Worm (Caenorhabditis elegans) whole organism, mixed stage, embryonic: ENCODE data around the gene T01G5.7.

Source experiments
- ces-1 ChIP-seq: fragments of 150-350 bp; optimal IDR thresholded peaks from 2 replicates; lab custom pipeline; 2014; ENCODE audit warnings: missing biosample characterization, missing genetic modification reagents, missing genetic modification characterization
- lsy-2 ChIP-seq: fragments of 150-350 bp; optimal IDR thresholded peaks from 2 replicates; lab custom pipeline; 2014; ENCODE audit warnings: missing biosample characterization, missing genetic modification characterization
- nhr-28 ChIP-seq: fragments of 150-350 bp; optimal IDR thresholded peaks from 2 replicates; lab custom pipeline; 2014; ENCODE audit warnings: missing biosample characterization, missing genetic modification characterization
- nhr-76 ChIP-seq: sonication (generic microtip); optimal IDR thresholded peaks from 2 replicates; lab custom pipeline; 2017; ENCODE audit warnings: missing biosample characterization, missing genetic modification characterization
- snpc-4 ChIP-seq: fragments of 150-350 bp; optimal IDR thresholded peaks from 2 replicates; lab custom pipeline; 2014; ENCODE audit warnings: missing biosample characterization, missing genetic modification characterization
- tbx-8 ChIP-seq: fragments of 200-800 bp; sonication (Bioruptor generic); optimal IDR thresholded peaks from 2 replicates; lab custom pipeline; 2018; ENCODE audit warnings: mild to moderate bottlenecking, missing genetic modification characterization, moderate library complexity, missing compliant biosample characterization
- unc-39 ChIP-seq: fragments of 150-350 bp; optimal IDR thresholded peaks from 2 replicates; lab custom pipeline; 2014; ENCODE audit warnings: missing biosample characterization, missing genetic modification characterization
- unc-62 ChIP-seq: fragments of 150-350 bp; optimal IDR thresholded peaks from 2 replicates; lab custom pipeline; 2014; ENCODE audit warnings: missing biosample characterization, missing genetic modification reagents, missing genetic modification characterization
- ztf-11 ChIP-seq: fragments of 150-350 bp; optimal IDR thresholded peaks from 2 replicates; lab custom pipeline; 2014; ENCODE audit warnings: missing biosample characterization, missing genetic modification characterization

- TF ChIP-seq snpc-4 (tag; lab: Kevin White, UChicago): no peak
- TF ChIP-seq unc-62: no peak
- TF ChIP-seq ces-1 (GFP tag; lab: Kevin White, UChicago): peak; percentile 87
- peak; percentile 82 for TF ChIP-seq lsy-2 (tag; lab: Kevin White, UChicago)
- no peak for TF ChIP-seq ztf-11 (tag; lab: Kevin White, UChicago)
- no peak for TF ChIP-seq tbx-8 (GFP tag; lab: Kevin White, UChicago)
- no peak for TF ChIP-seq nhr-28 (tag; lab: Kevin White, UChicago)
- no peak for TF ChIP-seq nhr-76 (tag; lab: Kevin White, UChicago)
- TF ChIP-seq unc-39: no peak
Measured at ce11 chrV:15069435-15069985, 42.2 kb upstream of the T01G5.7 start.
